Fruit fly (Drosophila melanogaster): ENCODE results near the gene CG14881.
A peak's percentile ranks its signal among the peaks of the same experiment; 100 is the strongest.

CG14881 gene

DNA sequence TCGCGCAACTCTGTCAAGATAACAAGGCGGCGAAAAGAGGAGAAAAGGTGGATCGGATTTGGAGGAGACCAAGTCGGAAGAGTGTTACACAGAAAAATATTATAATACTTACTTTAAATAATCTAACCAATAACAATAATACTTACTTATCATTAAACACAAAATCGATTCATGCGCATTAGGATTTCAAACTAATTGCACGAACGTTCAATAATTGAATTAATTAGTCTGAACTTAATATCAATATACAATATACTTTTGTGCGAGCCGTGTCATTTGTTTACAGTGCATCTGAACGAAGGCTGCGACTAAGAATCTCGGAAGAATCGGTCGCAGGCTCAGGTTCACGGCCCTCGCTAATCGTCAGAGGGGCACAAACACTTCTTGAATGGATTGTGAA is 39.3 kb upstream of the CG14881 start (continued):
- TF ChIP-seq Hr39 (GFP tag; optimal IDR thresholded peaks at IDR 0.05) (no peak), vri (GFP tag; optimal IDR thresholded peaks at IDR 0.05) (peak; percentile 35), CG6792 (GFP tag; optimal IDR thresholded peaks at IDR 0.05) (no peak), fkh (GFP tag; optimal IDR thresholded peaks at IDR 0.05) (no peak)

dm6 chr3R:16396565-16396964 is 38.1 kb upstream of the CG14881 start:
- TF ChIP-seq CG10669 (GFP tag; optimal IDR thresholded peaks at IDR 0.05) (no peak), CG8319 (GFP tag; optimal IDR thresholded peaks at IDR 0.05) (no peak), Smox (GFP tag; optimal IDR thresholded peaks at IDR 0.05) (no peak), svp (GFP tag) (peak; percentile 32)

DNA sequence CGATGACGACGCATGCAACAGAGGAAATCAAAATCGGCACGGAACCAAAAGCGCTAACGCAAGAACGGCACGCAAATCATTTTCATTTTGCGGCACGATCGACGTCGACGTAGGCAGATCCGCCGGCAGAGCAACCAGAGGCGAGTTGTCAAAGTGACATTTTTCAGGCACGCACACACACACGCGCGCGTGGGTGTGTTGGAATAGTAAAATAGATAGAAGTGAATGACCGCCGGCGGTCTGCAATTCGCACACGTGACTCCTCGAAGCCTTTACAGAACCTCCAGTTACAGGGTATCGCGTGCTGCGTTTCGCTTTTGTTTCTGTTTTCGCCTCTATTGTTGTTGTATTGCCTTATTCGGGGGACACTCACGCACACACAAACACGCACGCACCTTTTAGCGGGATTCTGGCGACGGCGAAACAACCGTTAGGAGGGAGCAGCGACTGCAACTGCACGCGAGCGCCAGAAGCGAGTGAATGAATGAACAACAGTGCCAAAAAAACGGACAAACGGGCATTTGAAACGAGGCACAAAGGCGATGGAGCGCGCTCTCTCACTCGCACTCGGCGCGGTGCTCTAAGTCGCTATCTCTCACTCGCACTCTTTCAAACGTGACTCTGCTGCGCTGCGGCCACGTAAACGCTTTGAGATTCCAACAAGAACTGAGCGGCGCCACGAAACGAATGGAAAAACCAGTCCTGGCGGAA is 31.5 kb upstream of the CG14881 start, which contains the start of gene ss:
ss (minus strand) TSS at position 668 of the 711 bp plus-strand sequence.
- TF ChIP-seq ss (GFP tag; optimal IDR thresholded peaks at IDR 0.05) (peak; percentile 26 to 83), CG6276 (GFP tag; optimal IDR thresholded peaks at IDR 0.05) (no peak)

DNA sequence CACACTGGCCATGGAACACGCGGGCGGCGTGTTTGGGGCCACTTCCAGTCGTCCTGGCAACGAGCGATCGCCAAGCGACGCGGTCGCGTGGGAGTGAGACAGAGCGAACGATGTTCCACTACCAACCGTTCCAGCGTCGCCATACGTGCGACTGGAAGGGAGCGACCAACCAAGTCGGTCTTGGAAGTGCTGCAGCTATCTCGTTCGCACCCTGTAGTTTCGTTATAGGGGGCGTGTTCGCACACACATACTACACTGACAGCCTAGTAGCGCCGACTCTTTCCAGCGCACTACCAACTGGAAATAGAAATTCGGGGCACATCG is 31.0 kb upstream of the CG14881 start:
- TF ChIP-seq CG6854 (GFP tag; optimal IDR thresholded peaks at IDR 0.05), result no peak
- no peak for TF ChIP-seq salr (GFP tag; optimal IDR thresholded peaks at IDR 0.05)
- TF ChIP-seq CG7368 (GFP tag; optimal IDR thresholded peaks at IDR 0.05), result no peak
- TF ChIP-seq fd85E (GFP tag; optimal IDR thresholded peaks at IDR 0.05), result no peak
- no peak for TF ChIP-seq cyc (GFP tag; optimal IDR thresholded peaks at IDR 0.05)
- no peak for TF ChIP-seq net (GFP tag; optimal IDR thresholded peaks at IDR 0.05)
- no peak for TF ChIP-seq CG10631 (GFP tag; optimal IDR thresholded peaks at IDR 0.05)
- TF ChIP-seq Smox (GFP tag; optimal IDR thresholded peaks at IDR 0.05), result no peak
- TF ChIP-seq vri (GFP tag; optimal IDR thresholded peaks at IDR 0.05), result no peak
- TF ChIP-seq CG4318 (GFP tag; optimal IDR thresholded peaks at IDR 0.05), result no peak
- no peak for TF ChIP-seq Met (GFP tag; optimal IDR thresholded peaks at IDR 0.05)
- no peak for TF ChIP-seq Ets21C (GFP tag; optimal IDR thresholded peaks at IDR 0.05)

dm6 chr3R:16406618-16407017 is 28.1 kb upstream of the CG14881 start:
- TF ChIP-seq salr (GFP tag; optimal IDR thresholded peaks at IDR 0.05) (no peak), CG8119 (GFP tag; IDR thresholded peaks at IDR 0.05) (no peak), Lpt (GFP tag; optimal IDR thresholded peaks at IDR 0.05) (no peak), CG11294 (GFP tag; IDR thresholded peaks at IDR 0.05) (no peak), CG11902 (GFP tag; optimal IDR thresholded peaks at IDR 0.05) (no peak), Ets96B (tag; optimal IDR thresholded peaks at IDR 0.05) (no peak), cyc (GFP tag; optimal IDR thresholded peaks at IDR 0.05) (no peak), pdm3 (GFP tag; optimal IDR thresholded peaks at IDR 0.05) (no peak), CG8632 (GFP tag; optimal IDR thresholded peaks at IDR 0.05) (no peak), Met (GFP tag; optimal IDR thresholded peaks at IDR 0.05) (no peak), CG6792 (GFP tag; optimal IDR thresholded peaks at IDR 0.05) (no peak), acj6 (GFP tag; optimal IDR thresholded peaks at IDR 0.05) (no peak), Sox14 (GFP tag; optimal IDR thresholded peaks at IDR 0.05) (no peak), CG16779 (tag; optimal IDR thresholded peaks at IDR 0.05) (no peak), Eip93F (GFP tag; optimal IDR thresholded peaks at IDR 0.05) (no peak)

DNA sequence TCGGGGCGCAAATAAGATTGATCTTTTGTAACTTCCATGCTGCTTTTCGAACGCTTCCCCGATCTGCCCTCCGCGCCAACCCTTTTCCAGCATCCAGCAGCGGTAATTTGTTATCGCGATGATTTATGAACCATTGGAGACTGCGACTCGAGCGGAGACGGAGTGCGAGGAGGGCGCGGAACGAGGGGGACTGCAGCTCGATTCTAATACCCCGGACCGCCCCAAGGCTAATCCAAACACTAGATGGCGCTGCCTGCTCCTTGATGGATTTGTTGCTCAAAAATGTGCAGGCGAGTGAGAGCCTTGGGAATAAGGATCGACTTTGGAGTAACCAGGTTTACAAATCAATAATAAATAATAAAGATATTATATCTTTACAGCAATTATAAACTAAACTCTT is 26.3 kb upstream of the CG14881 start:
- TF ChIP-seq Sox102F (GFP tag; optimal IDR thresholded peaks at IDR 0.05) (no peak), CG4318 (GFP tag; optimal IDR thresholded peaks at IDR 0.05) (no peak), dsx (GFP tag; optimal IDR thresholded peaks at IDR 0.05; ENCODE audit: poor library complexity, severe bottlenecking) (no peak), CG8119 (GFP tag; IDR thresholded peaks at IDR 0.05) (no peak), CG11762 (GFP tag; optimal IDR thresholded peaks at IDR 0.05; ENCODE audit: insufficient read depth) (no peak), topi (GFP tag; optimal IDR thresholded peaks at IDR 0.05) (no peak), acj6 (GFP tag; optimal IDR thresholded peaks at IDR 0.05) (no peak), pdm3 (GFP tag; optimal IDR thresholded peaks at IDR 0.05) (no peak), Eip78C (GFP tag) (no peak), Sox15 (GFP tag; optimal IDR thresholded peaks at IDR 0.05) (no peak), CG3919 (GFP tag; optimal IDR thresholded peaks at IDR 0.05) (no peak), Sox14 (GFP tag; optimal IDR thresholded peaks at IDR 0.05) (no peak), CG7368 (GFP tag; optimal IDR thresholded peaks at IDR 0.05) (no peak), CG10669 (GFP tag; optimal IDR thresholded peaks at IDR 0.05) (no peak), Eip93F (GFP tag; optimal IDR thresholded peaks at IDR 0.05) (no peak), Hr39 (GFP tag; optimal IDR thresholded peaks at IDR 0.05) (no peak), CG8319 (GFP tag; optimal IDR thresholded peaks at IDR 0.05) (no peak), CG31627 (GFP tag; optimal IDR thresholded peaks at IDR 0.05) (no peak), CG15336 (GFP tag; IDR thresholded peaks at IDR 0.05) (no peak)

Measured in whole organism, prepupa.